Worm (Caenorhabditis elegans) whole organism, young adult: ENCODE measurements around the gene E02C12.9.

Experiments
- B0019.2 ChIP-seq: fragments of 200-800 bp; sonication (Bioruptor generic); conservative IDR thresholded peaks from 2 replicates; pipeline ENCODE4 v1.3.6; 2022; ENCODE audit warnings: missing genetic modification reagents, missing genetic modification characterization, missing compliant biosample characterization
- B0035.1 ChIP-seq: sonication (generic microtip); optimal IDR thresholded peaks from 2 replicates; lab custom pipeline; 2016; ENCODE audit warnings: missing genetic modification characterization, mild to moderate bottlenecking, missing compliant biosample characterization, missing genotype, missing genetic modification reagents
- C06A6.2 ChIP-seq: fragments of 200-800 bp; sonication (Bioruptor generic); conservative IDR thresholded peaks from 2 replicates; pipeline ENCODE4 v1.3.6; 2022; ENCODE audit warnings: missing genetic modification characterization, missing compliant biosample characterization
- F37B4.10 ChIP-seq: fragments of 200-800 bp; sonication (Bioruptor generic); IDR thresholded peaks from 2 replicates; pipeline ENCODE4 v1.3.6; 2022; ENCODE audit warnings: missing genetic modification characterization, missing compliant biosample characterization
- K11D2.4 ChIP-seq: fragments of 200-800 bp; sonication (Bioruptor generic); IDR thresholded peaks from 2 replicates; pipeline ENCODE4 v1.3.6; 2022; ENCODE audit warnings: missing genetic modification reagents, missing genetic modification characterization, missing compliant biosample characterization
- Y53G8AR.9 ChIP-seq: fragments of 200-800 bp; sonication (Bioruptor generic); conservative IDR thresholded peaks from 2 replicates; pipeline ENCODE4 v1.3.6; 2022; ENCODE audit warnings: missing genetic modification reagents, missing genetic modification characterization, missing compliant biosample characterization
- atf-7 ChIP-seq: sonication (generic microtip); optimal IDR thresholded peaks from 2 replicates; lab custom pipeline; 2017; ENCODE audit warnings: mild to moderate bottlenecking, missing genetic modification characterization, missing compliant biosample characterization
- athp-1 ChIP-seq: sonication (generic microtip); optimal IDR thresholded peaks from 2 replicates; lab custom pipeline; 2017; ENCODE audit warnings: mild to moderate bottlenecking, missing genetic modification characterization, missing compliant biosample characterization
- attf-5 ChIP-seq: fragments of 200-800 bp; sonication (Bioruptor generic); optimal IDR thresholded peaks from 2 replicates; lab custom pipeline; 2018; ENCODE audit warnings: mild to moderate bottlenecking, missing genetic modification characterization, missing compliant biosample characterization
- bed-1 ChIP-seq: fragments of 200-800 bp; sonication (Bioruptor generic); IDR thresholded peaks from 2 replicates; pipeline ENCODE4 v1.3.6; 2022; ENCODE audit warnings: missing genetic modification reagents, missing genetic modification characterization, missing compliant biosample characterization
- cebp-1 ChIP-seq, 2 experiments: fragments of 200-800 bp in 1 of 2; sonication (Bioruptor generic) in 1 of 2; sonication (generic microtip) in 1 of 2; IDR thresholded peaks in 1 of 2; optimal IDR thresholded peaks in 1 of 2; 2 replicates each; pipeline versions ENCODE4 v1.3.6 to Lab custom; 2017 to 2022; ENCODE audit warnings: missing compliant biosample characterization in 2 of 2, missing genetic modification characterization in 2 of 2, mild to moderate bottlenecking in 1 of 2, missing genetic modification reagents in 1 of 2, moderate library complexity in 1 of 2
- cebp-2 ChIP-seq: fragments of 200-800 bp; sonication (Bioruptor generic); IDR thresholded peaks from 2 replicates; pipeline ENCODE4 v1.3.6; 2022; ENCODE audit warnings: missing genetic modification characterization, missing compliant biosample characterization
- ceh-100 ChIP-seq: fragments of 200-800 bp; sonication (Bioruptor generic); IDR thresholded peaks from 2 replicates; pipeline ENCODE4 v1.3.6; 2022; ENCODE audit warnings: missing genetic modification reagents, missing genetic modification characterization, missing compliant biosample characterization
- die-1 ChIP-seq: sonication (generic microtip); optimal IDR thresholded peaks from 2 replicates; lab custom pipeline; 2016; ENCODE audit warnings: missing genotype, mild to moderate bottlenecking, missing genetic modification characterization, missing compliant biosample characterization
- efl-1 ChIP-seq: fragments of 150-350 bp; optimal IDR thresholded peaks from 2 replicates; lab custom pipeline; 2014; ENCODE audit warnings: missing biosample characterization, missing genetic modification reagents, missing genetic modification characterization
- hmg-1.2 ChIP-seq: fragments of 200-800 bp; sonication (Bioruptor generic); IDR thresholded peaks from 2 replicates; pipeline ENCODE4 v1.3.6; 2022; ENCODE audit warnings: missing genetic modification reagents, missing genetic modification characterization, missing compliant biosample characterization
- lin-26 ChIP-seq: fragments of 200-800 bp; sonication (Bioruptor generic); IDR thresholded peaks from 2 replicates; pipeline ENCODE4 v1.3.6; 2022; ENCODE audit warnings: missing genetic modification reagents, missing genetic modification characterization, missing compliant biosample characterization
- lin-54 ChIP-seq: fragments of 200-800 bp; sonication (Bioruptor generic); optimal IDR thresholded peaks from 2 replicates; lab custom pipeline; 2018; ENCODE audit warnings: mild to moderate bottlenecking, missing genetic modification characterization, missing compliant biosample characterization
- lsy-27 ChIP-seq: sonication (generic microtip); optimal IDR thresholded peaks from 2 replicates; lab custom pipeline; 2017; ENCODE audit warnings: missing genetic modification characterization, mild to moderate bottlenecking, missing compliant biosample characterization, antibody characterized with exemption, missing genotype, borderline replicate concordance; ENCODE audit not compliant: insufficient read depth
- madf-3 ChIP-seq: fragments of 200-800 bp; sonication (Bioruptor generic); IDR thresholded peaks from 2 replicates; pipeline ENCODE4 v1.3.6; 2022; ENCODE audit warnings: missing genetic modification reagents, missing genetic modification characterization, missing compliant biosample characterization
- madf-6 ChIP-seq: fragments of 200-800 bp; sonication (Bioruptor generic); IDR thresholded peaks from 2 replicates; pipeline ENCODE4 v1.3.6; 2022; ENCODE audit warnings: missing genetic modification reagents, missing genetic modification characterization, missing compliant biosample characterization
- mcd-1 ChIP-seq: fragments of 200-800 bp; sonication (Bioruptor generic); IDR thresholded peaks from 2 replicates; pipeline ENCODE4 v1.3.6; 2022; ENCODE audit warnings: missing genetic modification reagents, missing genetic modification characterization, missing compliant biosample characterization
- mxl-1 ChIP-seq: sonication (generic microtip); optimal IDR thresholded peaks from 2 replicates; lab custom pipeline; 2016; ENCODE audit warnings: missing genetic modification characterization, missing compliant biosample characterization
- nhr-120 ChIP-seq: fragments of 200-800 bp; sonication (Bioruptor generic); IDR thresholded peaks from 2 replicates; pipeline ENCODE4 v1.3.6; 2022; ENCODE audit warnings: missing genetic modification characterization, missing compliant biosample characterization
- nhr-27 ChIP-seq: fragments of 200-800 bp; sonication (Bioruptor generic); optimal IDR thresholded peaks from 2 replicates; lab custom pipeline; 2018; ENCODE audit warnings: mild to moderate bottlenecking, missing genetic modification characterization, moderate library complexity, missing compliant biosample characterization
- nhr-80 ChIP-seq: sonication (generic microtip); optimal IDR thresholded peaks from 2 replicates; lab custom pipeline; 2016; ENCODE audit warnings: missing genetic modification characterization, missing compliant biosample characterization
- rec-8 ChIP-seq, 2 experiments: sonication (generic microtip); optimal IDR thresholded peaks; 2 replicates each; lab custom pipeline; 2016; ENCODE audit warnings: mild to moderate bottlenecking in 2 of 2, missing genetic modification characterization in 2 of 2, missing genetic modification reagents in 2 of 2, missing genotype in 2 of 2, missing biosample characterization in 1 of 2, missing compliant biosample characterization in 1 of 2, moderate library complexity in 1 of 2
- sea-2 ChIP-seq: fragments of 200-800 bp; sonication (Bioruptor generic); IDR thresholded peaks from 2 replicates; pipeline ENCODE4 v1.3.6; 2022; ENCODE audit warnings: missing genetic modification characterization, missing compliant biosample characterization
- snpc-1.3 ChIP-seq: sonication (generic microtip); optimal IDR thresholded peaks from 2 replicates; lab custom pipeline; 2017; ENCODE audit warnings: missing genetic modification characterization, mild to moderate bottlenecking, missing compliant biosample characterization, antibody characterized with exemption, moderate library complexity, missing genotype, missing genetic modification reagents; ENCODE audit not compliant: insufficient read depth
- tbp1 ChIP-seq: fragments of 200-800 bp; sonication (Bioruptor generic); optimal IDR thresholded peaks from 2 replicates; lab custom pipeline; 2018; ENCODE audit warnings: mild to moderate bottlenecking, missing genetic modification characterization, missing compliant biosample characterization
- unc-62 ChIP-seq: fragments of 150-350 bp; optimal IDR thresholded peaks from 2 replicates; lab custom pipeline; 2014; ENCODE audit warnings: missing biosample characterization, missing genetic modification reagents, missing genetic modification characterization
- xnd-1 ChIP-seq: sonication (generic microtip); optimal IDR thresholded peaks from 2 replicates; lab custom pipeline; 2016; ENCODE audit warnings: missing genotype, missing genetic modification reagents, missing genetic modification characterization, missing compliant biosample characterization
- ztf-22 ChIP-seq: fragments of 200-800 bp; sonication (Bioruptor generic); optimal IDR thresholded peaks from 2 replicates; lab custom pipeline; 2018; ENCODE audit warnings: mild to moderate bottlenecking, missing genetic modification characterization, moderate library complexity, missing compliant biosample characterization
- ztf-26 ChIP-seq: sonication (generic microtip); optimal IDR thresholded peaks from 2 replicates; lab custom pipeline; 2017; ENCODE audit warnings: missing genetic modification characterization, missing compliant biosample characterization
- ztf-28 ChIP-seq: fragments of 200-800 bp; sonication (Bioruptor generic); IDR thresholded peaks from 2 replicates; pipeline ENCODE4 v1.3.6; 2022; ENCODE audit warnings: missing genetic modification reagents, missing genetic modification characterization, missing compliant biosample characterization

Gene E02C12.9

ce11 chrV:9332611-9333315 lies 42.5 kb downstream of the E02C12.9 start:
- TF ChIP-seq nhr-27 (tag; lab: Kevin White, UChicago) (no peak), lsy-27 (tag; lab: Kevin White, UChicago) (no peak), mxl-1 (tag; lab: Kevin White, UChicago) (no peak), ztf-22 (GFP tag; lab: Kevin White, UChicago) (no peak), rec-8 (tag; optimal IDR thresholded peaks at IDR 0.05; lab: Kevin White, UChicago) (no peak), nhr-120 (GFP tag; lab: Robert Waterston, UW) (no peak), K11D2.4 (GFP tag; lab: Robert Waterston, UW) (no peak), athp-1 (tag; lab: Kevin White, UChicago) (no peak), ztf-28 (no peak), ztf-26 (tag; lab: Kevin White, UChicago) (no peak), lin-54 (GFP tag; lab: Kevin White, UChicago) (no peak), die-1 (tag; lab: Kevin White, UChicago) (no peak), snpc-1.3 (tag; lab: Kevin White, UChicago) (no peak), B0019.2 (no peak), C06A6.2 (GFP tag; lab: Robert Waterston, UW) (no peak)
- TF ChIP-seq, all 124 proteins: peak for 0

- no peak for TF ChIP-seq C06A6.2 (GFP tag; lab: Robert Waterston, UW)
- TF ChIP-seq B0035.1 (tag; lab: Kevin White, UChicago): no peak
- TF ChIP-seq F37B4.10: no peak
- 0 out of 2 replicates have a peak, but pooled peaks have one; percentile 4 for TF ChIP-seq hmg-1.2 (GFP tag; lab: Robert Waterston, UW)
- TF ChIP-seq mcd-1 (GFP tag; lab: Robert Waterston, UW): no peak
- TF ChIP-seq attf-5 (GFP tag; lab: Kevin White, UChicago): no peak
- TF ChIP-seq cebp-2: no peak
- TF ChIP-seq tbp1: no peak
- no peak for TF ChIP-seq xnd-1 (tag; lab: Kevin White, UChicago)
- TF ChIP-seq bed-1: no peak
- TF ChIP-seq madf-3: no peak
- TF ChIP-seq cebp-1 (GFP tag; IDR thresholded peaks at IDR 0.05; lab: Robert Waterston, UW): no peak
- peak; percentile 42 for TF ChIP-seq cebp-1 (tag; optimal IDR thresholded peaks at IDR 0.05; lab: Kevin White, UChicago)
- no peak for TF ChIP-seq sea-2 (GFP tag; lab: Robert Waterston, UW)
- TF ChIP-seq Y53G8AR.9: no peak
- TF ChIP-seq, all 124 proteins: peak for 2
Observed at ce11 chrV:9329245-9329979, 45.9 kb downstream of the E02C12.9 start.

- TF ChIP-seq ceh-100 (GFP tag; lab: Robert Waterston, UW): no peak
- no peak for TF ChIP-seq efl-1 (GFP tag; lab: Kevin White, UChicago)
Observed at ce11 chrV:9328670-9329069, 46.6 kb downstream of the E02C12.9 start, which contains the start of gene K07B1.4. TSS of gene K07B1.4 (plus strand) at chrV:9328970.

ce11 chrV:9327691-9328090 lies 47.6 kb downstream of the E02C12.9 start:
- TF ChIP-seq lsy-27 (tag; lab: Kevin White, UChicago) (no peak), madf-6 (GFP tag; lab: Robert Waterston, UW) (no peak), nhr-80 (peak; percentile 74), lin-26 (0 out of 2 replicates have a peak, but pooled peaks have one; percentile 7), ztf-26 (tag; lab: Kevin White, UChicago) (peak; percentile 30), atf-7 (tag; lab: Kevin White, UChicago) (peak; percentile 48), unc-62 (no peak)
- TF ChIP-seq, all 124 proteins: peak for 4
